Worm (Caenorhabditis elegans) whole organism, L4 larva: ENCODE results near the gene dod-17.

Source experiments
- R02D3.7 ChIP-seq: fragments of 150-350 bp; sonication (generic microtip); optimal IDR thresholded peaks from 3 replicates; lab custom pipeline; 2014; ENCODE audit warnings: missing biosample characterization, missing genetic modification characterization
- dmd-9 ChIP-seq: fragments of 200-800 bp; sonication (Bioruptor generic); IDR thresholded peaks from 2 replicates; pipeline ENCODE4 v1.3.6; 2022; ENCODE audit warnings: missing genetic modification reagents, missing genetic modification characterization, missing compliant biosample characterization
- dpl-1 ChIP-seq: fragments of 150-350 bp; optimal IDR thresholded peaks from 2 replicates; lab custom pipeline; 2014; ENCODE audit warnings: missing biosample characterization, missing genetic modification reagents, missing genetic modification characterization
- lsy-2 ChIP-seq, 2 experiments: fragments of 150-350 bp in 1 of 2; sonication (generic microtip) in 1 of 2; optimal IDR thresholded peaks; 2 replicates each; lab custom pipeline; 2014 to 2017; ENCODE audit warnings: missing biosample characterization in 2 of 2, missing genetic modification characterization in 2 of 2
- mep-1 ChIP-seq: fragments of 150-350 bp; sonication (generic microtip); optimal IDR thresholded peaks from 3 replicates; lab custom pipeline; 2014; ENCODE audit warnings: missing biosample characterization, missing genetic modification characterization
- mxl-2 ChIP-seq: fragments of 200-800 bp; sonication (Bioruptor generic); conservative IDR thresholded peaks from 2 replicates; pipeline ENCODE4 v1.3.6; 2022; ENCODE audit warnings: missing genetic modification reagents, missing genetic modification characterization, missing compliant biosample characterization
- nhr-237 ChIP-seq: sonication (generic microtip); optimal IDR thresholded peaks from 2 replicates; lab custom pipeline; 2017; ENCODE audit warnings: missing biosample characterization, missing genetic modification characterization
- nhr-76 ChIP-seq: fragments of 150-350 bp; optimal IDR thresholded peaks from 2 replicates; lab custom pipeline; 2014; ENCODE audit warnings: missing biosample characterization, missing genetic modification characterization
- skn-1 ChIP-seq: fragments of 150-350 bp; optimal IDR thresholded peaks from 2 replicates; lab custom pipeline; 2014; ENCODE audit warnings: missing biosample characterization, missing genetic modification characterization

ce11 chrIV:12936221-12936776 lies 39.8 kb upstream of the dod-17 start, which contains the start of the genes cld-1 and dod-21:
- TF ChIP-seq dpl-1 (GFP tag; lab: Kevin White, UChicago) (no peak), R02D3.7 (tag; lab: Kevin White, UChicago) (no peak), nhr-237 (tag; lab: Kevin White, UChicago) (no peak), mxl-2 (GFP tag; lab: Robert Waterston, UW) (no peak), lsy-2 (tag; optimal IDR thresholded peaks at IDR 0.05; lab: Kevin White, UChicago) (no peak), skn-1 (tag; lab: Kevin White, UChicago) (no peak), nhr-76 (tag; lab: Kevin White, UChicago) (no peak), dmd-9 (GFP tag; lab: Robert Waterston, UW) (no peak), mep-1 (no peak)
